Fruit fly (Drosophila melanogaster) whole organism, pupa: ENCODE data around the gene Best2.

Source experiments
- CG10348 ChIP-seq: fragments of 200-800 bp; sonication (Bioruptor generic); IDR thresholded peaks from 2 replicates; pipeline ENCODE4 v1.3.6; 2022; ENCODE audit warnings: missing biosample characterization, missing genetic modification characterization
- CG12605 ChIP-seq: fragments of 200-800 bp; sonication (Bioruptor generic); IDR thresholded peaks from 2 replicates; pipeline ENCODE4 v1.3.6; 2022; ENCODE audit warnings: missing biosample characterization, missing genetic modification characterization
- CG14655 ChIP-seq: fragments of 200-800 bp; sonication (Bioruptor generic); optimal IDR thresholded peaks from 3 replicates; lab custom pipeline; 2017; ENCODE audit warnings: mild to moderate bottlenecking, missing biosample characterization, missing genetic modification reagents, missing genetic modification characterization
- CG32121 ChIP-seq: fragments of 200-800 bp; sonication (Bioruptor generic); IDR thresholded peaks from 2 replicates; pipeline ENCODE4 v1.3.6; 2022; ENCODE audit warnings: missing biosample characterization, missing genetic modification characterization
- CG34367 ChIP-seq: fragments of 200-800 bp; sonication (Bioruptor generic); optimal IDR thresholded peaks from 2 replicates; lab custom pipeline; 2018; ENCODE audit warnings: missing biosample characterization, mild to moderate bottlenecking, missing genetic modification characterization
- CG8159 ChIP-seq: fragments of 200-800 bp; sonication (Bioruptor generic); optimal IDR thresholded peaks from 3 replicates; lab custom pipeline; 2018; ENCODE audit warnings: missing biosample characterization, mild to moderate bottlenecking, missing genetic modification characterization, moderate library complexity
- CG9948 ChIP-seq: fragments of 200-800 bp; sonication (Bioruptor generic); optimal IDR thresholded peaks from 2 replicates; lab custom pipeline; 2018; ENCODE audit warnings: missing biosample characterization, mild to moderate bottlenecking, missing genetic modification characterization, moderate library complexity
- EcR ChIP-seq: fragments of 200-800 bp; sonication (Bioruptor generic); optimal IDR thresholded peaks from 3 replicates; lab custom pipeline; 2019; ENCODE audit warnings: missing biosample characterization, missing genetic modification characterization, mild to moderate bottlenecking, moderate library complexity, missing genetic modification reagents
- Ets98B ChIP-seq: fragments of 200-800 bp; sonication (Bioruptor generic); IDR thresholded peaks from 2 replicates; pipeline ENCODE4 v1.3.6; 2022; ENCODE audit warnings: missing biosample characterization, missing genetic modification characterization
- Pif1B ChIP-seq: fragments of 200-800 bp; sonication (Bioruptor generic); optimal IDR thresholded peaks from 3 replicates; lab custom pipeline; 2016; ENCODE audit warnings: missing biosample characterization, missing genetic modification characterization
- fd96Ca ChIP-seq: fragments of 200-800 bp; sonication (Bioruptor generic); IDR thresholded peaks from 3 replicates; pipeline ENCODE4 v1.3.6; 2022; ENCODE audit warnings: missing biosample characterization, missing genetic modification characterization
- rn ChIP-seq: fragments of 200-800 bp; sonication (Bioruptor generic); IDR thresholded peaks from 2 replicates; pipeline ENCODE4 v1.3.6; 2022; ENCODE audit warnings: missing biosample characterization, missing genetic modification characterization

DNA sequence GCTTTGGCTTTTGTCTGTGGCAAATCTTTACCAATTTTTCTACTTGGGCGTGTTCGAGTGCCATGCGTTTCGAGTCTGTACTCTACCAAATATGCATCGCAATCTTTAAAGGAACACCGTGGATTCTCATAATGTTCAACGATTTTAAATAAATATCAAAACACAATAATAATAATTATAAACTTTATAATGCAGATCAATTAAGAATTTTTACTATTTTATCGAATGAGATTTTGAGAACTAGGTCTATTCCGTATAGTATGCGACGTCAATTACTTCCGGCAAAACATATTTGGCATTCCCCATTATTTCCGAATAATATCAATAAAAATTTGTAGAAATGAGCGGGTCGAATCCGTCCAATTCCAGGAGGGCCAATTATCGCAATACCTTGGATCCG, 19.0 kb upstream of the Best2 start, which contains the start of gene CG43168:
- no peak for TF ChIP-seq rn (GFP tag; lab: Robert Waterston, UW)
- no peak for TF ChIP-seq EcR
- no peak for TF ChIP-seq CG12605 (GFP tag; lab: Robert Waterston, UW)
- TF ChIP-seq CG8159, result no peak
- no peak for TF ChIP-seq Ets98B (GFP tag; lab: Robert Waterston, UW)
- no peak for TF ChIP-seq CG34367 (tag; lab: Kevin White, UChicago)
- no peak for TF ChIP-seq CG14655 (GFP tag; lab: Kevin White, UChicago)
- no peak for TF ChIP-seq Pif1B
- TF ChIP-seq CG10348, result no peak
- no peak for TF ChIP-seq fd96Ca (GFP tag; lab: Robert Waterston, UW)
- TF ChIP-seq CG9948 (tag; lab: Kevin White, UChicago), result no peak
- TF ChIP-seq CG32121, result no peak
